Worm (Caenorhabditis elegans) whole organism, L1 larva: ENCODE measurements around the gene ZC155.4.

Source experiments
- C04F5.9 ChIP-seq: sonication (generic microtip); optimal IDR thresholded peaks from 2 replicates; lab custom pipeline; 2016; ENCODE audit warnings: missing genetic modification characterization, missing compliant biosample characterization
- C16A3.4 ChIP-seq: fragments of 150-350 bp; optimal IDR thresholded peaks from 2 replicates; lab custom pipeline; 2014; ENCODE audit warnings: missing biosample characterization, missing genetic modification characterization
- F16B12.6 ChIP-seq: fragments of 150-350 bp; optimal IDR thresholded peaks from 2 replicates; lab custom pipeline; 2014; ENCODE audit warnings: missing biosample characterization, missing genetic modification characterization
- Y116A8C.19 ChIP-seq: sonication (generic microtip); optimal IDR thresholded peaks from 2 replicates; lab custom pipeline; 2016; ENCODE audit warnings: missing compliant biosample characterization, missing genetic modification characterization, borderline replicate concordance
- ama-1 ChIP-seq: fragments of 150-350 bp; optimal IDR thresholded peaks from 2 replicates; lab custom pipeline; 2014
- ceh-8 ChIP-seq: fragments of 200-800 bp; sonication (Bioruptor generic); optimal IDR thresholded peaks from 2 replicates; lab custom pipeline; 2018; ENCODE audit warnings: mild to moderate bottlenecking, missing genetic modification characterization, moderate library complexity, missing compliant biosample characterization
- ceh-82 ChIP-seq, 3 experiments: fragments of 150-350 bp in 1 of 3; sonication (generic microtip) in 2 of 3; optimal IDR thresholded peaks; 2 replicates each; lab custom pipeline; 2014 to 2017; ENCODE audit warnings: missing biosample characterization in 3 of 3, missing genetic modification characterization in 3 of 3
- ceh-88 ChIP-seq: fragments of 200-800 bp; sonication (Bioruptor generic); IDR thresholded peaks from 2 replicates; pipeline ENCODE4 v1.3.6; 2022; ENCODE audit warnings: missing genetic modification characterization, missing compliant biosample characterization
- ceh-90 ChIP-seq: sonication (generic microtip); optimal IDR thresholded peaks from 2 replicates; lab custom pipeline; 2016; ENCODE audit warnings: missing genetic modification characterization, missing compliant biosample characterization
- ces-1 ChIP-seq: fragments of 150-350 bp; optimal IDR thresholded peaks from 2 replicates; lab custom pipeline; 2014; ENCODE audit warnings: missing biosample characterization, missing genetic modification reagents, missing genetic modification characterization
- dpl-1 ChIP-seq, 3 experiments: fragments of 150-350 bp in 2 of 3; sonication (generic microtip) in 1 of 3; optimal IDR thresholded peaks; 2 replicates each; lab custom pipeline; 2014 to 2017; ENCODE audit warnings: missing biosample characterization in 3 of 3, missing genetic modification characterization in 3 of 3, missing genetic modification reagents in 3 of 3
- dsc-1 ChIP-seq: sonication (generic microtip); optimal IDR thresholded peaks from 2 replicates; lab custom pipeline; 2016; ENCODE audit warnings: mild to moderate bottlenecking, missing genetic modification characterization, missing compliant biosample characterization
- efl-1 ChIP-seq, 4 experiments: fragments of 150-350 bp; optimal IDR thresholded peaks in 3 of 4; peaks in 1 of 4; 1 replicate in 1 of 4; 2 replicates in 3 of 4; lab custom pipeline; 2014; ENCODE audit warnings: missing biosample characterization in 2 of 4, missing genetic modification characterization in 2 of 4, missing genetic modification reagents in 2 of 4
- efl-3 ChIP-seq: fragments of 200-800 bp; sonication (Bioruptor generic); optimal IDR thresholded peaks from 2 replicates; lab custom pipeline; 2018; ENCODE audit warnings: mild to moderate bottlenecking, missing genetic modification characterization, missing compliant biosample characterization
- egl-13 ChIP-seq: sonication (generic microtip); optimal IDR thresholded peaks from 2 replicates; lab custom pipeline; 2016; ENCODE audit warnings: missing genotype, missing genetic modification reagents, missing genetic modification characterization, missing compliant biosample characterization
- elt-2 ChIP-seq: sonication (generic microtip); optimal IDR thresholded peaks from 2 replicates; lab custom pipeline; 2016; ENCODE audit warnings: missing genetic modification characterization, mild to moderate bottlenecking, inconsistent platforms, missing compliant biosample characterization, missing genetic modification reagents
- elt-3 ChIP-seq, 6 experiments: fragments of 150-350 bp in 1 of 6; sonication (generic microtip); optimal IDR thresholded peaks; 2 replicates each; lab custom pipeline; 2017 to 2018; ENCODE audit warnings: missing biosample characterization in 6 of 6, missing genetic modification characterization in 6 of 6, inconsistent platforms in 1 of 6
- ets-5 ChIP-seq: fragments of 200-800 bp; sonication (Bioruptor generic); IDR thresholded peaks from 2 replicates; pipeline ENCODE4 v1.3.6; 2022; ENCODE audit warnings: missing genetic modification characterization, missing compliant biosample characterization
- fkh-4 ChIP-seq: sonication (generic microtip); optimal IDR thresholded peaks from 2 replicates; lab custom pipeline; 2016; ENCODE audit warnings: missing compliant biosample characterization, missing genetic modification characterization, borderline replicate concordance
- grh-1 ChIP-seq: fragments of 200-800 bp; sonication (Bioruptor generic); IDR thresholded peaks from 2 replicates; pipeline ENCODE4 v1.3.6; 2022; ENCODE audit warnings: missing genetic modification reagents, missing genetic modification characterization, missing compliant biosample characterization
- hlh-17 ChIP-seq: fragments of 200-800 bp; sonication (Bioruptor generic); optimal IDR thresholded peaks from 2 replicates; lab custom pipeline; 2018; ENCODE audit warnings: missing genetic modification characterization, mild to moderate bottlenecking, missing compliant biosample characterization, moderate library complexity, borderline replicate concordance
- irx-1 ChIP-seq: sonication (generic microtip); optimal IDR thresholded peaks from 2 replicates; lab custom pipeline; 2016; ENCODE audit warnings: missing genetic modification characterization, missing compliant biosample characterization
- isw-1 ChIP-seq: fragments of 200-800 bp; sonication (Bioruptor generic); IDR thresholded peaks from 2 replicates; pipeline ENCODE4 v1.3.6; 2022; ENCODE audit warnings: missing genetic modification characterization, missing compliant biosample characterization
- jun-1 ChIP-seq: fragments of 150-350 bp; optimal IDR thresholded peaks from 2 replicates; lab custom pipeline; 2014; ENCODE audit warnings: missing biosample characterization, missing genetic modification reagents, missing genetic modification characterization
- lin-13 ChIP-seq: fragments of 150-350 bp; optimal IDR thresholded peaks from 2 replicates; lab custom pipeline; 2014; ENCODE audit warnings: missing biosample characterization, missing genetic modification reagents, missing genetic modification characterization
- lin-14 ChIP-seq: fragments of 200-800 bp; sonication (Bioruptor generic); optimal IDR thresholded peaks from 2 replicates; lab custom pipeline; 2018; ENCODE audit warnings: mild to moderate bottlenecking, missing genetic modification characterization, moderate library complexity, missing compliant biosample characterization
- lin-15B ChIP-seq: fragments of 150-350 bp; sonication (generic microtip); optimal IDR thresholded peaks from 3 replicates; lab custom pipeline; 2014; ENCODE audit warnings: missing biosample characterization, missing genetic modification characterization
- lir-3 ChIP-seq: sonication (generic microtip); optimal IDR thresholded peaks from 2 replicates; lab custom pipeline; 2016; ENCODE audit warnings: mild to moderate bottlenecking, missing genetic modification characterization, moderate library complexity, missing compliant biosample characterization; ENCODE audit not compliant: poor library complexity
- lsy-2 ChIP-seq, 2 experiments: fragments of 150-350 bp; optimal IDR thresholded peaks; 2 replicates each; lab custom pipeline; 2014; ENCODE audit warnings: missing biosample characterization in 2 of 2, missing genetic modification characterization in 2 of 2
- mdl-1 ChIP-seq, 2 experiments: fragments of 150-350 bp; optimal IDR thresholded peaks; 2 replicates each; lab custom pipeline; 2014 to 2017; ENCODE audit warnings: missing biosample characterization in 2 of 2, missing genetic modification characterization in 2 of 2, inconsistent platforms in 1 of 2
- nhr-12 ChIP-seq: sonication (generic microtip); optimal IDR thresholded peaks from 2 replicates; lab custom pipeline; 2017; ENCODE audit warnings: missing biosample characterization, missing genetic modification characterization
- nhr-20 ChIP-seq: sonication (generic microtip); optimal IDR thresholded peaks from 2 replicates; lab custom pipeline; 2016; ENCODE audit warnings: mild to moderate bottlenecking, missing genetic modification characterization, missing compliant biosample characterization
- nhr-237 ChIP-seq: fragments of 150-350 bp; optimal IDR thresholded peaks from 2 replicates; lab custom pipeline; 2014; ENCODE audit warnings: missing biosample characterization, missing genetic modification characterization
- nhr-28 ChIP-seq: fragments of 150-350 bp; optimal IDR thresholded peaks from 2 replicates; lab custom pipeline; 2014; ENCODE audit warnings: missing biosample characterization, missing genetic modification characterization
- nhr-47 ChIP-seq: sonication (generic microtip); optimal IDR thresholded peaks from 2 replicates; lab custom pipeline; 2016; ENCODE audit warnings: mild to moderate bottlenecking, missing genetic modification characterization, moderate library complexity, missing compliant biosample characterization
- nhr-90 ChIP-seq: sonication (generic microtip); optimal IDR thresholded peaks from 2 replicates; lab custom pipeline; 2016; ENCODE audit warnings: mild to moderate bottlenecking, missing genetic modification characterization, missing compliant biosample characterization; ENCODE audit not compliant: poor library complexity
- pax-3 ChIP-seq: fragments of 200-800 bp; sonication (Bioruptor generic); optimal IDR thresholded peaks from 2 replicates; lab custom pipeline; 2018; ENCODE audit warnings: mild to moderate bottlenecking, missing genetic modification characterization, moderate library complexity, missing compliant biosample characterization
- pqm-1 ChIP-seq: sonication (generic microtip); optimal IDR thresholded peaks from 3 replicates; lab custom pipeline; 2017; ENCODE audit warnings: missing biosample characterization, missing genetic modification characterization
- rnt-1 ChIP-seq: sonication (generic microtip); optimal IDR thresholded peaks from 2 replicates; lab custom pipeline; 2016; ENCODE audit warnings: mild to moderate bottlenecking, missing genetic modification characterization, moderate library complexity, missing compliant biosample characterization
- snu-23 ChIP-seq: sonication (generic microtip); optimal IDR thresholded peaks from 2 replicates; lab custom pipeline; 2016; ENCODE audit warnings: missing genetic modification characterization, missing compliant biosample characterization
- sox-4 ChIP-seq: sonication (generic microtip); optimal IDR thresholded peaks from 2 replicates; lab custom pipeline; 2016; ENCODE audit warnings: missing genetic modification characterization, missing compliant biosample characterization
- sup-37 ChIP-seq: fragments of 200-800 bp; sonication (Bioruptor generic); optimal IDR thresholded peaks from 2 replicates; lab custom pipeline; 2018; ENCODE audit warnings: mild to moderate bottlenecking, missing genetic modification characterization, missing compliant biosample characterization
- tbx-2 ChIP-seq: sonication (generic microtip); optimal IDR thresholded peaks from 2 replicates; lab custom pipeline; 2016; ENCODE audit warnings: missing genetic modification characterization, missing compliant biosample characterization
- tlp-1 ChIP-seq: fragments of 150-350 bp; optimal IDR thresholded peaks from 2 replicates; lab custom pipeline; 2014; ENCODE audit warnings: missing biosample characterization, missing genetic modification characterization
- unc-130 ChIP-seq: fragments of 150-350 bp; optimal IDR thresholded peaks from 2 replicates; lab custom pipeline; 2017; ENCODE audit warnings: missing biosample characterization, missing genetic modification characterization, inconsistent platforms
- unc-30 ChIP-seq: sonication (generic microtip); optimal IDR thresholded peaks from 2 replicates; lab custom pipeline; 2017; ENCODE audit warnings: missing biosample characterization, missing genetic modification characterization
- unc-62 ChIP-seq: fragments of 150-350 bp; optimal IDR thresholded peaks from 2 replicates; lab custom pipeline; 2014; ENCODE audit warnings: missing biosample characterization, missing genetic modification reagents, missing genetic modification characterization
- unc-86 ChIP-seq: sonication (generic microtip); optimal IDR thresholded peaks from 2 replicates; lab custom pipeline; 2016; ENCODE audit warnings: missing genetic modification characterization, missing compliant biosample characterization
- vab-15 ChIP-seq: sonication (generic microtip); optimal IDR thresholded peaks from 2 replicates; lab custom pipeline; 2017; ENCODE audit warnings: missing genotype, mild to moderate bottlenecking, missing genetic modification characterization, missing compliant biosample characterization
- xbp-1 ChIP-seq: sonication (generic microtip); optimal IDR thresholded peaks from 2 replicates; lab custom pipeline; 2016; ENCODE audit warnings: missing genetic modification characterization, missing compliant biosample characterization
- zag-1 ChIP-seq: fragments of 150-350 bp; optimal IDR thresholded peaks from 2 replicates; lab custom pipeline; 2014; ENCODE audit warnings: missing biosample characterization, missing genetic modification characterization

The ZC155.4 gene

DNA sequence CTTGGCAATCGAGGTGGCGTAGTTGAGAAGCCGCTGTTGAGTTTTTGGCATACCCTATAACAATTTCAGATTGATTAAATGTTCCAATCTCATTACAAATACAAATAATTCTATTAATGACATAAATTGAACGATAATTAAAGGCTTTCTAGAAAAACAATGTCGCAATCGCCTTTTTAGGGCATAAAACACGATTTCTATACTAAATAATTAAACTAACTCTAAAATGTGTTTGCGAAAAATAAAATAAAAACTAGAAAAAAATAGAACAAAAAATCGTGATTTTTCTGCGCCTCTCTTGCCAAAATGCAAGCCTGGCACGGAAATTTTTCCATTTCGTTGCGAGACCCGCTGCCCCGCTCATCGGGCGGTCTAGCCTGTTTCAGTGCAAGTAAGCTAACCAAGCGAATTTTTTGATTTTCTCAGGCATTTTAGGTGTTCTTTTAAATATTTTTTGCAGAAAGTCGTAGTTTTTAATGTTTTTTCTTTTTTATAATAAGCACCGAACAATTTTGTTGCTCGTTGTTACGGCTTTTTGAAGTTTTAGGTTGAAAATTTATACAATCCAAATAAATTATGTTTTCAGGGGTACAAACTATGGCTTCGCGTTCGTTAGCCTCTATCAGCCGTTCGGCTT is 12.7 kb upstream of the ZC155.4 start, which contains the start of the genes C34E10.12, C34E10.10 and atp-2 (continued):
- peak; percentile 48 for TF ChIP-seq ceh-88 (GFP tag; lab: Robert Waterston, UW)
- peak; percentile 87 for TF ChIP-seq unc-130 (tag; lab: Kevin White, UChicago)
- no peak for TF ChIP-seq nhr-12 (tag; lab: Kevin White, UChicago)
- peak; percentile 94 for TF ChIP-seq nhr-20 (tag; lab: Kevin White, UChicago)
- TF ChIP-seq irx-1 (tag; lab: Kevin White, UChicago) = peak; percentile 64
- TF ChIP-seq dpl-1 (GFP tag; optimal IDR thresholded peaks at IDR 0.05; lab: Kevin White, UChicago) = peak; percentile 79 to 85 (median 82)
- TF ChIP-seq efl-1 (optimal IDR thresholded peaks at IDR 0.05; lab: Kevin White, UChicago) = peak; percentile 86 to 88
- peak; percentile 79 to 97 for TF ChIP-seq efl-1 (GFP tag; optimal IDR thresholded peaks at IDR 0.05 in 1 of 2; lab: Kevin White, UChicago)
- peak; percentile 72 for TF ChIP-seq dsc-1 (tag; lab: Kevin White, UChicago)
- TF ChIP-seq egl-13 (tag; lab: Kevin White, UChicago) = peak; percentile 68
- peak; percentile 90 for TF ChIP-seq lin-14 (GFP tag; lab: Kevin White, UChicago)
- TF ChIP-seq ets-5 = no peak
- no peak for TF ChIP-seq unc-30 (tag; lab: Kevin White, UChicago)
- peak; percentile 85 for TF ChIP-seq nhr-90 (tag; lab: Kevin White, UChicago)
- TF ChIP-seq vab-15 (tag; lab: Kevin White, UChicago) = no peak
- TF ChIP-seq isw-1 (GFP tag; lab: Robert Waterston, UW) = peak; percentile 90
- no peak for TF ChIP-seq hlh-17
- peak; percentile 73 for TF ChIP-seq jun-1 (tag; lab: Kevin White, UChicago)
- no peak for TF ChIP-seq pqm-1 (tag; lab: Kevin White, UChicago)
- peak; percentile 79 for TF ChIP-seq tbx-2 (tag; lab: Kevin White, UChicago)
- peak; percentile 88 for TF ChIP-seq xbp-1 (tag; lab: Kevin White, UChicago)
- TF ChIP-seq C04F5.9 = peak; percentile 61
- TF ChIP-seq mdl-1 (tag; optimal IDR thresholded peaks at IDR 0.05; lab: Kevin White, UChicago) = peak in 1 of 2 experiments; percentile 66
- TF ChIP-seq Y116A8C.19 (tag; lab: Kevin White, UChicago) = no peak
- peak; percentile 89 for TF ChIP-seq nhr-47 (tag; lab: Kevin White, UChicago)
- TF ChIP-seq ces-1 (GFP tag; lab: Kevin White, UChicago) = no peak
- TF ChIP-seq grh-1 (GFP tag; lab: Robert Waterston, UW) = peak; percentile 52; the same call in 1 of the 2 replicates
- TF ChIP-seq efl-3 (GFP tag; lab: Kevin White, UChicago) = no peak
- TF ChIP-seq ceh-8 (GFP tag; lab: Kevin White, UChicago) = peak; percentile 59
- TF ChIP-seq unc-62 = no peak
- TF ChIP-seq F16B12.6 (tag; lab: Kevin White, UChicago) = peak; percentile 55
- peak; percentile 67 for TF ChIP-seq nhr-237 (tag; lab: Kevin White, UChicago)
- TF ChIP-seq rnt-1 (tag; lab: Kevin White, UChicago) = peak; percentile 90
- peak; percentile 88 for TF ChIP-seq lin-15B (tag; lab: Kevin White, UChicago)
- peak; percentile 48 for TF ChIP-seq sox-4
- TF ChIP-seq elt-2 (tag; lab: Kevin White, UChicago) = no peak
- no peak for TF ChIP-seq fkh-4 (tag; lab: Kevin White, UChicago)
- peak; percentile 63 for TF ChIP-seq pax-3 (tag; lab: Kevin White, UChicago)
- peak; percentile 95 for TF ChIP-seq snu-23 (GFP tag; lab: Kevin White, UChicago)
- TF ChIP-seq lsy-2 (tag; optimal IDR thresholded peaks at IDR 0.05; lab: Kevin White, UChicago) = peak; percentile 90 to 94
- TF ChIP-seq C16A3.4 = peak; percentile 97
- TF ChIP-seq nhr-28 (tag; lab: Kevin White, UChicago) = no peak
- TF ChIP-seq tlp-1 = no peak
- peak in 3 of 6 experiments; percentile 44 to 89 (median 77) for TF ChIP-seq elt-3 (tag; optimal IDR thresholded peaks at IDR 0.05; lab: Kevin White, UChicago)
- no peak for TF ChIP-seq ama-1
- TF ChIP-seq zag-1 (tag; lab: Kevin White, UChicago) = no peak
- peak; percentile 84 for TF ChIP-seq unc-86 (tag; lab: Kevin White, UChicago)
- peak; percentile 31 for TF ChIP-seq ceh-90 (tag; lab: Kevin White, UChicago)
- peak; percentile 70 to 95 (median 73) for TF ChIP-seq ceh-82 (tag; optimal IDR thresholded peaks at IDR 0.05; lab: Kevin White, UChicago)
- peak; percentile 80 for TF ChIP-seq lir-3 (tag; lab: Kevin White, UChicago)
- TF ChIP-seq sup-37 (GFP tag; lab: Kevin White, UChicago) = no peak
- peak; percentile 84 for TF ChIP-seq lin-13 (GFP tag; lab: Kevin White, UChicago)
